Worm (Caenorhabditis elegans) whole organism, mixed stage, embryonic: Measurements from ENCODE around the gene ard-1.

Experiments used
- M03D4.4 ChIP-seq: sonication (generic microtip); optimal IDR thresholded peaks from 2 replicates; lab custom pipeline; 2017; ENCODE audit warnings: mild to moderate bottlenecking, missing genetic modification characterization, missing compliant biosample characterization
- bed-3 ChIP-seq: fragments of 200-800 bp; sonication (Bioruptor generic); optimal IDR thresholded peaks from 3 replicates; lab custom pipeline; 2018; ENCODE audit warnings: mild to moderate bottlenecking, missing genetic modification characterization, moderate library complexity, missing compliant biosample characterization
- blmp-1 ChIP-seq: fragments of 150-350 bp; optimal IDR thresholded peaks from 2 replicates; lab custom pipeline; 2014; ENCODE audit warnings: missing biosample characterization, missing genetic modification characterization
- ceh-39 ChIP-seq: fragments of 150-350 bp; optimal IDR thresholded peaks from 2 replicates; lab custom pipeline; 2014; ENCODE audit warnings: missing biosample characterization, missing genetic modification characterization
- ceh-43 ChIP-seq: fragments of 200-800 bp; sonication (Bioruptor generic); optimal IDR thresholded peaks from 2 replicates; lab custom pipeline; 2018; ENCODE audit warnings: mild to moderate bottlenecking, missing genetic modification characterization, moderate library complexity, missing compliant biosample characterization
- ceh-83 ChIP-seq: fragments of 200-800 bp; sonication (Bioruptor generic); optimal IDR thresholded peaks from 2 replicates; lab custom pipeline; 2018; ENCODE audit warnings: mild to moderate bottlenecking, missing genetic modification characterization, missing compliant biosample characterization
- ces-1 ChIP-seq: fragments of 150-350 bp; optimal IDR thresholded peaks from 2 replicates; lab custom pipeline; 2014; ENCODE audit warnings: missing biosample characterization, missing genetic modification reagents, missing genetic modification characterization
- cnd-1 ChIP-seq: fragments of 200-800 bp; sonication (Bioruptor generic); optimal IDR thresholded peaks from 2 replicates; lab custom pipeline; 2018; ENCODE audit warnings: mild to moderate bottlenecking, missing genetic modification characterization, missing compliant biosample characterization
- drap-1 ChIP-seq: fragments of 200-800 bp; sonication (Bioruptor generic); optimal IDR thresholded peaks from 3 replicates; lab custom pipeline; 2018; ENCODE audit warnings: mild to moderate bottlenecking, missing genetic modification characterization, missing compliant biosample characterization
- elt-1 ChIP-seq: sonication (generic microtip); optimal IDR thresholded peaks from 2 replicates; lab custom pipeline; 2017; ENCODE audit warnings: missing genetic modification characterization, mild to moderate bottlenecking, missing compliant biosample characterization, antibody characterized with exemption, moderate library complexity, borderline replicate concordance; ENCODE audit not compliant: insufficient read depth
- elt-3 ChIP-seq: fragments of 150-350 bp; optimal IDR thresholded peaks from 2 replicates; lab custom pipeline; 2014; ENCODE audit warnings: missing biosample characterization, missing genetic modification characterization
- flh-1 ChIP-seq: fragments of 200-800 bp; sonication (Bioruptor generic); optimal IDR thresholded peaks from 2 replicates; lab custom pipeline; 2018; ENCODE audit warnings: mild to moderate bottlenecking, missing genetic modification characterization, moderate library complexity, missing compliant biosample characterization
- ham-2 ChIP-seq: fragments of 200-800 bp; sonication (Bioruptor generic); optimal IDR thresholded peaks from 2 replicates; lab custom pipeline; 2018; ENCODE audit warnings: mild to moderate bottlenecking, missing genetic modification characterization, missing compliant biosample characterization
- hlh-1 ChIP-seq: fragments of 150-350 bp; optimal IDR thresholded peaks from 2 replicates; lab custom pipeline; 2014; ENCODE audit warnings: missing biosample characterization, missing genetic modification reagents, missing genetic modification characterization
- lin-13 ChIP-seq: fragments of 150-350 bp; optimal IDR thresholded peaks from 2 replicates; lab custom pipeline; 2014; ENCODE audit warnings: missing biosample characterization, missing genetic modification characterization
- lsy-2 ChIP-seq: fragments of 150-350 bp; optimal IDR thresholded peaks from 2 replicates; lab custom pipeline; 2014; ENCODE audit warnings: missing biosample characterization, missing genetic modification characterization
- mab-5 ChIP-seq: fragments of 150-350 bp; optimal IDR thresholded peaks from 2 replicates; lab custom pipeline; 2014; ENCODE audit warnings: missing biosample characterization, missing genetic modification characterization
- mep-1 ChIP-seq: fragments of 150-350 bp; optimal IDR thresholded peaks from 2 replicates; lab custom pipeline; 2017; ENCODE audit warnings: missing biosample characterization, missing genetic modification reagents, missing genetic modification characterization, inconsistent platforms
- mls-2 ChIP-seq: sonication (generic microtip); optimal IDR thresholded peaks from 2 replicates; lab custom pipeline; 2016; ENCODE audit warnings: mild to moderate bottlenecking, missing genetic modification characterization, moderate library complexity, missing compliant biosample characterization
- nhr-2 ChIP-seq: fragments of 150-350 bp; optimal IDR thresholded peaks from 2 replicates; lab custom pipeline; 2014; ENCODE audit warnings: missing biosample characterization, missing genetic modification characterization
- nhr-237 ChIP-seq: fragments of 150-350 bp; optimal IDR thresholded peaks from 2 replicates; lab custom pipeline; 2014; ENCODE audit warnings: missing biosample characterization, missing genetic modification characterization
- nhr-76 ChIP-seq: sonication (generic microtip); optimal IDR thresholded peaks from 2 replicates; lab custom pipeline; 2017; ENCODE audit warnings: missing biosample characterization, missing genetic modification characterization
- pha-4 ChIP-seq: fragments of 150-350 bp; optimal IDR thresholded peaks from 2 replicates; lab custom pipeline; 2018; ENCODE audit warnings: missing biosample characterization, missing genetic modification reagents, missing genetic modification characterization
- sptf-1 ChIP-seq: sonication (generic microtip); optimal IDR thresholded peaks from 2 replicates; lab custom pipeline; 2017; ENCODE audit warnings: mild to moderate bottlenecking, missing genetic modification characterization, moderate library complexity, missing compliant biosample characterization
- tbx-8 ChIP-seq: fragments of 200-800 bp; sonication (Bioruptor generic); optimal IDR thresholded peaks from 2 replicates; lab custom pipeline; 2018; ENCODE audit warnings: mild to moderate bottlenecking, missing genetic modification characterization, moderate library complexity, missing compliant biosample characterization
- unc-120 ChIP-seq: sonication (generic microtip); optimal IDR thresholded peaks from 2 replicates; lab custom pipeline; 2017; ENCODE audit warnings: missing genetic modification characterization, missing compliant biosample characterization; ENCODE audit not compliant: poor library complexity, severe bottlenecking
- unc-39 ChIP-seq: fragments of 150-350 bp; optimal IDR thresholded peaks from 2 replicates; lab custom pipeline; 2014; ENCODE audit warnings: missing biosample characterization, missing genetic modification characterization
- unc-62 ChIP-seq: fragments of 150-350 bp; optimal IDR thresholded peaks from 2 replicates; lab custom pipeline; 2014; ENCODE audit warnings: missing biosample characterization, missing genetic modification reagents, missing genetic modification characterization
- zip-8 ChIP-seq: fragments of 150-350 bp; optimal IDR thresholded peaks from 2 replicates; lab custom pipeline; 2014; ENCODE audit warnings: missing biosample characterization, missing genetic modification characterization
- ztf-11 ChIP-seq: fragments of 150-350 bp; optimal IDR thresholded peaks from 2 replicates; lab custom pipeline; 2014; ENCODE audit warnings: missing biosample characterization, missing genetic modification characterization

ard-1 gene

ce11 chrIV:11118837-11119491 lies 12.1 kb upstream of the ard-1 start, which contains the start of the genes imp-2 and enpl-1:
TSS of gene imp-2 (minus strand) at chrIV:11118887.
TSS of gene enpl-1 (plus strand) at chrIV:11119298.
- TF ChIP-seq sptf-1 (tag; lab: Kevin White, UChicago) (peak; percentile 79), pha-4 (peak; percentile 73), M03D4.4 (peak; percentile 62), ham-2 (GFP tag; lab: Kevin White, UChicago) (peak; percentile 79), ceh-43 (peak; percentile 38), ces-1 (GFP tag; lab: Kevin White, UChicago) (peak; percentile 88), hlh-1 (tag; lab: Kevin White, UChicago) (peak; percentile 60), unc-62 (GFP tag; lab: Kevin White, UChicago) (peak; percentile 31), cnd-1 (peak; percentile 58), unc-120 (peak; percentile 98), nhr-2 (tag; lab: Kevin White, UChicago) (peak; percentile 57), mab-5 (tag; lab: Kevin White, UChicago) (no peak), mls-2 (tag; lab: Kevin White, UChicago) (peak; percentile 74), mep-1 (tag; lab: Kevin White, UChicago) (peak; percentile 93), unc-39 (no peak), lin-13 (tag; lab: Kevin White, UChicago) (peak; percentile 88), drap-1 (GFP tag; lab: Kevin White, UChicago) (peak; percentile 60), ceh-39 (tag; lab: Kevin White, UChicago) (peak; percentile 85), ztf-11 (tag; lab: Kevin White, UChicago) (peak; percentile 18), bed-3 (no peak), lsy-2 (tag; lab: Kevin White, UChicago) (peak; percentile 87), ceh-83 (GFP tag; lab: Kevin White, UChicago) (no peak), tbx-8 (GFP tag; lab: Kevin White, UChicago) (no peak), nhr-237 (tag; lab: Kevin White, UChicago) (peak; percentile 50), nhr-76 (tag; lab: Kevin White, UChicago) (no peak)

- TF ChIP-seq ham-2 (GFP tag; lab: Kevin White, UChicago): peak; percentile 74
- no peak for TF ChIP-seq cnd-1
- TF ChIP-seq nhr-2 (tag; lab: Kevin White, UChicago): peak; percentile 50
- TF ChIP-seq pha-4: peak; percentile 10
- TF ChIP-seq bed-3: no peak
- TF ChIP-seq elt-1 (tag; lab: Kevin White, UChicago): peak; percentile 95
- no peak for TF ChIP-seq tbx-8 (GFP tag; lab: Kevin White, UChicago)
- no peak for TF ChIP-seq blmp-1 (tag; lab: Kevin White, UChicago)
Observed at ce11 chrIV:11119972-11120562, 11.0 kb upstream of the ard-1 start.

DNA sequence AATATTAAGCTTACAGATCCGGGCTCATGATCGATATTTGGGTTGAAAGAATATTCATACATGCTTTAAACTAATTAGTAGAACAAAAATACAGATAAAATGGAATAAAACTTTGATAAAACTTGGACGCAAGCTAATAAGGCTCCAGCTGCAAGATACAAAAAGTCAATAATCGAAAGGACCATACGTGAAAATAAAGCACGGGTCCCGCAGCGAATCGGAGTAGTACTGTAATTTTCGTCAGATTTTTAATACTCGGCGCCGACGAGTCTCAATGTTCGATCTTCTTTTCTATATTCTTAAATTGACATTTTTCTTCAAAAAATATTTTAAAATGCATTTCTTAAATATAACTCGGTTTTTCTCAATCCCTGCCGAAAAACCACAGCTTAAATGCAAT lies 6.4 kb upstream of the ard-1 start, which contains the start of gene spo-11:
Gene spo-11, minus strand, starts transcription at position 189 of the 400 bp plus-strand sequence.
- TF ChIP-seq ceh-83 (GFP tag; lab: Kevin White, UChicago) (no peak), bed-3 (no peak), tbx-8 (GFP tag; lab: Kevin White, UChicago) (no peak), mep-1 (tag; lab: Kevin White, UChicago) (no peak), elt-1 (tag; lab: Kevin White, UChicago) (no peak), elt-3 (no peak), nhr-76 (tag; lab: Kevin White, UChicago) (no peak), lsy-2 (tag; lab: Kevin White, UChicago) (no peak), ces-1 (GFP tag; lab: Kevin White, UChicago) (no peak), zip-8 (tag; lab: Kevin White, UChicago) (no peak), blmp-1 (tag; lab: Kevin White, UChicago) (no peak), unc-120 (no peak), flh-1 (GFP tag; lab: Kevin White, UChicago) (no peak), mls-2 (tag; lab: Kevin White, UChicago) (no peak)

DNA sequence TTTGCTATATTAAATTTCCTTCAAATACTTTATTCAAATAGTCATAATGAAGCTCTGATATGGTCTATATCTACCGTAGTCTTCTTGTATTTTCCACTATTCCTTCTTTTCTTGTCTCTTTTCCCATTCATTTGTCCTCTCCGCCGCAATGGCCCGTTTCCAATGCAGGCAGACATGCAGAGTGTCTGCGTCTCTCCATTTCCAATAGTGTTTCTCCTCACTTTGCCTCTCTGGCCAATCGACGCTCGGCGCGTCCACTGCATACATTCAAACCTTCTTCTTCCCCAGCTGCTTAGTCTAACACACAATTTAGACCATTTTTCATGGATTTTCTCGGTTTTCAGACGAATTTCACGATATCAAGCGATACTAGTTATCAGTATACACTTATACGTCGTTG lies 5.9 kb upstream of the ard-1 start:
- TF ChIP-seq ces-1 (GFP tag; lab: Kevin White, UChicago) (no peak), mls-2 (tag; lab: Kevin White, UChicago) (peak; percentile 46), lin-13 (tag; lab: Kevin White, UChicago) (peak; percentile 38), pha-4 (peak; percentile 41), elt-1 (tag; lab: Kevin White, UChicago) (no peak), unc-120 (peak; percentile 63), hlh-1 (tag; lab: Kevin White, UChicago) (no peak), lsy-2 (tag; lab: Kevin White, UChicago) (peak; percentile 43)
- TF ChIP-seq, all 35 proteins: peak for 5
